Worm (Caenorhabditis elegans) whole organism, L1 larva: ENCODE measurements around the gene C55A6.7.
A peak's percentile ranks its signal among the peaks of the same experiment; 100 is the strongest.

Source experiments
- C04F5.9 ChIP-seq: sonication (generic microtip); optimal IDR thresholded peaks from 2 replicates; lab custom pipeline; 2016; ENCODE audit warnings: missing genetic modification characterization, missing compliant biosample characterization
- C16A3.4 ChIP-seq: fragments of 150-350 bp; optimal IDR thresholded peaks from 2 replicates; lab custom pipeline; 2014; ENCODE audit warnings: missing biosample characterization, missing genetic modification characterization
- C34B4.2 ChIP-seq: sonication (generic microtip); optimal IDR thresholded peaks from 2 replicates; lab custom pipeline; 2017; ENCODE audit warnings: mild to moderate bottlenecking, missing genetic modification characterization, missing compliant biosample characterization
- blmp-1 ChIP-seq: fragments of 150-350 bp; optimal IDR thresholded peaks from 2 replicates; lab custom pipeline; 2014; ENCODE audit warnings: missing biosample characterization, missing genetic modification characterization
- dpl-1 ChIP-seq, 3 experiments: fragments of 150-350 bp in 2 of 3; sonication (generic microtip) in 1 of 3; optimal IDR thresholded peaks; 2 replicates each; lab custom pipeline; 2014 to 2017; ENCODE audit warnings: missing biosample characterization in 3 of 3, missing genetic modification characterization in 3 of 3, missing genetic modification reagents in 3 of 3
- efl-1 ChIP-seq, 4 experiments: fragments of 150-350 bp; optimal IDR thresholded peaks in 3 of 4; peaks in 1 of 4; 1 replicate in 1 of 4; 2 replicates in 3 of 4; lab custom pipeline; 2014; ENCODE audit warnings: missing biosample characterization in 2 of 4, missing genetic modification characterization in 2 of 4, missing genetic modification reagents in 2 of 4
- egl-13 ChIP-seq: sonication (generic microtip); optimal IDR thresholded peaks from 2 replicates; lab custom pipeline; 2016; ENCODE audit warnings: missing genotype, missing genetic modification reagents, missing genetic modification characterization, missing compliant biosample characterization
- elt-2 ChIP-seq: sonication (generic microtip); optimal IDR thresholded peaks from 2 replicates; lab custom pipeline; 2016; ENCODE audit warnings: missing genetic modification characterization, mild to moderate bottlenecking, inconsistent platforms, missing compliant biosample characterization, missing genetic modification reagents
- ets-5 ChIP-seq: fragments of 200-800 bp; sonication (Bioruptor generic); IDR thresholded peaks from 2 replicates; pipeline ENCODE4 v1.3.6; 2022; ENCODE audit warnings: missing genetic modification characterization, missing compliant biosample characterization
- fkh-4 ChIP-seq: sonication (generic microtip); optimal IDR thresholded peaks from 2 replicates; lab custom pipeline; 2016; ENCODE audit warnings: missing compliant biosample characterization, missing genetic modification characterization, borderline replicate concordance
- fkh-8 ChIP-seq: sonication (generic microtip); optimal IDR thresholded peaks from 2 replicates; lab custom pipeline; 2016; ENCODE audit warnings: mild to moderate bottlenecking, missing genetic modification characterization, missing compliant biosample characterization
- grh-1 ChIP-seq: fragments of 200-800 bp; sonication (Bioruptor generic); IDR thresholded peaks from 2 replicates; pipeline ENCODE4 v1.3.6; 2022; ENCODE audit warnings: missing genetic modification reagents, missing genetic modification characterization, missing compliant biosample characterization
- jun-1 ChIP-seq: fragments of 150-350 bp; optimal IDR thresholded peaks from 2 replicates; lab custom pipeline; 2014; ENCODE audit warnings: missing biosample characterization, missing genetic modification reagents, missing genetic modification characterization
- lin-14 ChIP-seq: fragments of 200-800 bp; sonication (Bioruptor generic); optimal IDR thresholded peaks from 2 replicates; lab custom pipeline; 2018; ENCODE audit warnings: mild to moderate bottlenecking, missing genetic modification characterization, moderate library complexity, missing compliant biosample characterization
- lin-15B ChIP-seq: fragments of 150-350 bp; sonication (generic microtip); optimal IDR thresholded peaks from 3 replicates; lab custom pipeline; 2014; ENCODE audit warnings: missing biosample characterization, missing genetic modification characterization
- lin-35 ChIP-seq, 2 experiments: fragments of 150-350 bp; optimal IDR thresholded peaks; 2 replicates each; lab custom pipeline; 2014; ENCODE audit warnings: missing biosample characterization in 2 of 2, missing genetic modification characterization in 2 of 2, missing genetic modification reagents in 2 of 2
- lsy-2 ChIP-seq, 2 experiments: fragments of 150-350 bp; optimal IDR thresholded peaks; 2 replicates each; lab custom pipeline; 2014; ENCODE audit warnings: missing biosample characterization in 2 of 2, missing genetic modification characterization in 2 of 2
- mep-1 ChIP-seq: fragments of 150-350 bp; optimal IDR thresholded peaks from 2 replicates; lab custom pipeline; 2014; ENCODE audit warnings: missing biosample characterization, missing genetic modification characterization
- nhr-20 ChIP-seq: sonication (generic microtip); optimal IDR thresholded peaks from 2 replicates; lab custom pipeline; 2016; ENCODE audit warnings: mild to moderate bottlenecking, missing genetic modification characterization, missing compliant biosample characterization
- nhr-237 ChIP-seq: fragments of 150-350 bp; optimal IDR thresholded peaks from 2 replicates; lab custom pipeline; 2014; ENCODE audit warnings: missing biosample characterization, missing genetic modification characterization
- nhr-28 ChIP-seq: fragments of 150-350 bp; optimal IDR thresholded peaks from 2 replicates; lab custom pipeline; 2014; ENCODE audit warnings: missing biosample characterization, missing genetic modification characterization
- nhr-85 ChIP-seq: sonication (generic microtip); peaks from one replicate; lab custom pipeline; 2016; ENCODE audit warnings: missing genetic modification characterization, inconsistent platforms, missing compliant biosample characterization
- rnt-1 ChIP-seq: sonication (generic microtip); optimal IDR thresholded peaks from 2 replicates; lab custom pipeline; 2016; ENCODE audit warnings: mild to moderate bottlenecking, missing genetic modification characterization, moderate library complexity, missing compliant biosample characterization
- skn-1 ChIP-seq: fragments of 150-350 bp; optimal IDR thresholded peaks from 2 replicates; lab custom pipeline; 2014; ENCODE audit warnings: missing biosample characterization, missing genetic modification characterization
- sptf-1 ChIP-seq: fragments of 150-350 bp; optimal IDR thresholded peaks from 2 replicates; lab custom pipeline; 2014; ENCODE audit warnings: missing biosample characterization, missing genetic modification characterization
- tbx-2 ChIP-seq: sonication (generic microtip); optimal IDR thresholded peaks from 2 replicates; lab custom pipeline; 2016; ENCODE audit warnings: missing genetic modification characterization, missing compliant biosample characterization
- unc-86 ChIP-seq: sonication (generic microtip); optimal IDR thresholded peaks from 2 replicates; lab custom pipeline; 2016; ENCODE audit warnings: missing genetic modification characterization, missing compliant biosample characterization
- xbp-1 ChIP-seq: sonication (generic microtip); optimal IDR thresholded peaks from 2 replicates; lab custom pipeline; 2016; ENCODE audit warnings: missing genetic modification characterization, missing compliant biosample characterization
- zag-1 ChIP-seq: fragments of 150-350 bp; optimal IDR thresholded peaks from 2 replicates; lab custom pipeline; 2014; ENCODE audit warnings: missing biosample characterization, missing genetic modification characterization

Gene C55A6.7

ce11 chrV:11504853-11505397 lies 15.4 kb downstream of the C55A6.7 start, which contains the start of the genes C55A6.1 and C55A6.10 (continued):
- TF ChIP-seq efl-1 (optimal IDR thresholded peaks at IDR 0.05; lab: Kevin White, UChicago) (peak; percentile 60 to 69), efl-1 (GFP tag; optimal IDR thresholded peaks at IDR 0.05 in 1 of 2; lab: Kevin White, UChicago) (peak; percentile 61 to 94), fkh-8 (peak; percentile 59), elt-2 (tag; lab: Kevin White, UChicago) (peak; percentile 14), lin-14 (GFP tag; lab: Kevin White, UChicago) (peak; percentile 76), skn-1 (tag; lab: Kevin White, UChicago) (peak; percentile 38), tbx-2 (tag; lab: Kevin White, UChicago) (peak; percentile 71), mep-1 (peak; percentile 74), nhr-20 (peak; percentile 82), unc-86 (tag; lab: Kevin White, UChicago) (peak; percentile 76), lin-35 (GFP tag; optimal IDR thresholded peaks at IDR 0.05; lab: Kevin White, UChicago) (peak; percentile 55 to 62), nhr-85 (tag; lab: Kevin White, UChicago) (peak; percentile 84)

DNA sequence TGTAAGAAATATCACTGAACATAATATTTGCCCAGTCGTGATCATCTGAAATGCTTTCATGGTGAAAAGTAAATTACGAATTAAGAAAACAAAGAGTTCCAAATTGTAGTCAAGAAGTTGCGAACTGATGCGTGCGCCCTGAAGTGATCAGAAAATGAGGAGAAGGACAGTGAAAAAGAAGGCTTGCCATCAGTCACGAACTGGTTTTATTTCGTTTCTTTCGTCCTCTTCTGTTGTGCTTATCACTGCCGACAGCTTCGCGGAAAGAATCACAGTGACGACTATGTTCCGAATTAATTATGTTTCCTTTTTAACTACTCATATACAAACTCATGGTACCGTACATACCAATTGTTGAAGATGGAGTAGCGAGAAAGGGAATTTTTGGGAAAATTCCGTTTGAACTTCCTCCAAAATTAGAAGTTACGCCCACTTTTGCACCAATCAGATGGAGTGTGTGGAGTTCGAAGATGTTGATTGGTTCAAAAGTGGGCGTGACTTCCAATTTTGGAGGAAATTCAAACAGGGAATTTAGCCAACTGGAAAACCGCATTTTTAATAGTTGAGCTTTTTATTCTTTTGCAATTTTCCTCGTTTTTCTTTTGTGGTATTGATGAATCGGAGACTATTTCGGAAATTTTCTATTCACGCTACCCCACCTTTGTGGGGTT lies 17.1 kb downstream of the C55A6.7 start, which contains the start of gene C55A6.12:
C55A6.12 (minus strand) TSS at position 51 of the 671 bp plus-strand sequence.
- peak in 1 of 2 experiments; percentile 24 for TF ChIP-seq lsy-2 (tag; optimal IDR thresholded peaks at IDR 0.05; lab: Kevin White, UChicago)
- TF ChIP-seq egl-13 (tag; lab: Kevin White, UChicago): no peak
- TF ChIP-seq nhr-85 (tag; lab: Kevin White, UChicago): peak; percentile 28
- peak in 1 of 2 experiments; percentile 74 for TF ChIP-seq efl-1 (optimal IDR thresholded peaks at IDR 0.05; lab: Kevin White, UChicago)
- TF ChIP-seq efl-1 (GFP tag; optimal IDR thresholded peaks at IDR 0.05 in 1 of 2; lab: Kevin White, UChicago): peak; percentile 77 to 96
- no peak for TF ChIP-seq jun-1 (tag; lab: Kevin White, UChicago)
- peak; percentile 48 for TF ChIP-seq xbp-1
- no peak for TF ChIP-seq sptf-1 (tag; lab: Kevin White, UChicago)
- TF ChIP-seq lin-35 (GFP tag; optimal IDR thresholded peaks at IDR 0.05; lab: Kevin White, UChicago): peak; percentile 25 to 77
- peak; percentile 49; the same call in 1 of the 2 replicates for TF ChIP-seq grh-1 (GFP tag; lab: Robert Waterston, UW)
- TF ChIP-seq dpl-1 (GFP tag; optimal IDR thresholded peaks at IDR 0.05; lab: Kevin White, UChicago): peak; percentile 27 to 68 (median 65)
- no peak for TF ChIP-seq C04F5.9 (tag; lab: Kevin White, UChicago)

DNA sequence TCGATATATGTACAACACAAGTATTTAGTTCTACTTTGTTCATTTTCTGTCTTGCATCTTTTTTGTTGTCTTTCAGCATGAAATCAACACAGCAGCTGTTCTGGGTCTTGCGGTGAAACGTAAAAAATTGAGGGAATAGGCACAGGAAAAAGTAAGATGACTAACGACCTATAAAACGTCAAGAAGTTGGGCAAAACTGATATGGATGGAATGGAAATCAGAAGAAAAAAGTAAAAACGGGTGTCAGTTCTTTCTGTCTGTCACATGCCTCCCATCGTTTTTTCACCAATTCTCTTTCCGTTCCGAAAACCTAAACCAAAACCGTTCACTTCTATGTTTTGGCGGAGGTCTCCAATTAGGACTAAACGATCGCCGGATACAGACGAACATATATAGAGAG lies 19.4 kb downstream of the C55A6.7 start:
- TF ChIP-seq blmp-1 (tag; lab: Kevin White, UChicago): peak; percentile 33
- TF ChIP-seq zag-1 (tag; lab: Kevin White, UChicago): no peak
- no peak for TF ChIP-seq fkh-4 (tag; lab: Kevin White, UChicago)
- no peak for TF ChIP-seq efl-1 (optimal IDR thresholded peaks at IDR 0.05; lab: Kevin White, UChicago)
- TF ChIP-seq efl-1 (GFP tag; optimal IDR thresholded peaks at IDR 0.05 in 1 of 2; lab: Kevin White, UChicago): peak in 1 of 2 experiments; percentile 64
- no peak for TF ChIP-seq rnt-1 (tag; lab: Kevin White, UChicago)
- TF ChIP-seq, all 84 proteins: peak for 2

ce11 chrV:11499786-11500185 lies 20.5 kb downstream of the C55A6.7 start:
- no peak for TF ChIP-seq grh-1 (GFP tag; lab: Robert Waterston, UW)
- TF ChIP-seq lsy-2 (tag; optimal IDR thresholded peaks at IDR 0.05; lab: Kevin White, UChicago): no peak
- no peak for TF ChIP-seq dpl-1 (GFP tag; optimal IDR thresholded peaks at IDR 0.05; lab: Kevin White, UChicago)
- TF ChIP-seq blmp-1 (tag; lab: Kevin White, UChicago): peak; percentile 40
- TF ChIP-seq lin-15B (tag; lab: Kevin White, UChicago): no peak
- TF ChIP-seq lin-14 (GFP tag; lab: Kevin White, UChicago): peak; percentile 48
- no peak for TF ChIP-seq C34B4.2
- TF ChIP-seq zag-1 (tag; lab: Kevin White, UChicago): no peak
- TF ChIP-seq, all 84 proteins: peak for 2

- TF ChIP-seq nhr-237 (tag; lab: Kevin White, UChicago): no peak
- TF ChIP-seq ets-5 (GFP tag; lab: Robert Waterston, UW): no peak
- TF ChIP-seq nhr-28: no peak
- no peak for TF ChIP-seq skn-1 (tag; lab: Kevin White, UChicago)
- TF ChIP-seq lin-15B (tag; lab: Kevin White, UChicago): no peak
- no peak for TF ChIP-seq C16A3.4 (tag; lab: Kevin White, UChicago)
These were observed 22.9 kb downstream of the C55A6.7 start for ce11 chrV:11497475-11497874.
